Fruit fly (Drosophila melanogaster): Measurements from ENCODE around the gene CG34291.
A peak's percentile ranks its signal among the peaks of the same experiment; 100 is the strongest.

dm6 chr3R:26463558-26463957, 38.0 kb upstream of the CG34291 start:
- peak; percentile 79 for TF ChIP-seq EcR (GFP tag; optimal IDR thresholded peaks at IDR 0.05)
- no peak for TF ChIP-seq CG12605 (GFP tag; IDR thresholded peaks at IDR 0.05)
- no peak for TF ChIP-seq CG32121 (GFP tag; IDR thresholded peaks at IDR 0.05)
- TF ChIP-seq CG13204 (GFP tag; optimal IDR thresholded peaks at IDR 0.05), result no peak
- no peak for TF ChIP-seq Snoo (tag; optimal IDR thresholded peaks at IDR 0.05)
- TF ChIP-seq Ets98B (GFP tag; IDR thresholded peaks at IDR 0.05), result no peak

Data from whole organism, pupa.